In genomic region chrIII:11689303-11689702, ce11 we compare ENCODE assay signal across 7 worm cellular contexts.
TF ChIP-seq lines count a peak whose summit lies in the region.

No protein-coding gene starts in this region.

TF ChIP-seq in whole organism, L1 larva, 84 proteins besides CTCF, POLR2A, EP300 and RAD21 (continues in another document):
- TF ChIP-seq dpl-1 (GFP tag; optimal IDR thresholded peaks at IDR 0.05; lab: Kevin White, UChicago), result peak; percentile 11 to 17 (median 16)
- TF ChIP-seq pax-3 (tag; optimal IDR thresholded peaks at IDR 0.05; lab: Kevin White, UChicago), result peak; percentile 21
- peak; percentile 45 for TF ChIP-seq skn-1 (tag; optimal IDR thresholded peaks at IDR 0.05; lab: Kevin White, UChicago)
- no peak for TF ChIP-seq unc-98 (GFP tag; IDR thresholded peaks at IDR 0.05; lab: Robert Waterston, UW)
- TF ChIP-seq jun-1 (tag; optimal IDR thresholded peaks at IDR 0.05; lab: Kevin White, UChicago), result peak; percentile 59
- peak in 1 of 2 experiments; percentile 80 for TF ChIP-seq lin-35 (GFP tag; optimal IDR thresholded peaks at IDR 0.05; lab: Kevin White, UChicago)
- TF ChIP-seq nhr-20 (tag; optimal IDR thresholded peaks at IDR 0.05; lab: Kevin White, UChicago), result peak; percentile 77
- no peak for TF ChIP-seq ces-1 (GFP tag; optimal IDR thresholded peaks at IDR 0.05; lab: Kevin White, UChicago)
- peak; percentile 37 for TF ChIP-seq mep-1 (tag; optimal IDR thresholded peaks at IDR 0.05; lab: Kevin White, UChicago)
- TF ChIP-seq nhr-77 (tag; optimal IDR thresholded peaks at IDR 0.05; lab: Kevin White, UChicago), result peak; percentile 65
- no peak for TF ChIP-seq zag-1 (tag; optimal IDR thresholded peaks at IDR 0.05; lab: Kevin White, UChicago)
- TF ChIP-seq egl-27 (tag; optimal IDR thresholded peaks at IDR 0.05; lab: Kevin White, UChicago), result peak in 1 of 2 experiments; percentile 33
- peak in 1 of 2 experiments; percentile 35 for TF ChIP-seq mdl-1 (tag; optimal IDR thresholded peaks at IDR 0.05; lab: Kevin White, UChicago)

TF ChIP-seq in whole organism, L2 larva, 48 proteins besides CTCF, POLR2A, EP300 and RAD21 (continues in another document):
- peak; percentile 74 for TF ChIP-seq F13H6.1 (tag; optimal IDR thresholded peaks at IDR 0.05; lab: Kevin White, UChicago)
- no peak for TF ChIP-seq ztf-11 (tag; optimal IDR thresholded peaks at IDR 0.05; lab: Kevin White, UChicago)
- TF ChIP-seq peb-1 (tag; optimal IDR thresholded peaks at IDR 0.05; lab: Kevin White, UChicago), result no peak
- peak; percentile 57 for TF ChIP-seq nhr-25 (tag; optimal IDR thresholded peaks at IDR 0.05; lab: Kevin White, UChicago)
- peak; percentile 90 for TF ChIP-seq crh-2 (tag; optimal IDR thresholded peaks at IDR 0.05; lab: Kevin White, UChicago)
- TF ChIP-seq R02D3.7 (tag; optimal IDR thresholded peaks at IDR 0.05; lab: Kevin White, UChicago), result no peak
- peak; percentile 70 for TF ChIP-seq blmp-1 (tag; optimal IDR thresholded peaks at IDR 0.05; lab: Kevin White, UChicago; ENCODE audit: insufficient read depth)
- TF ChIP-seq ztf-4 (tag; optimal IDR thresholded peaks at IDR 0.05; lab: Kevin White, UChicago), result peak; percentile 9
- peak in 1 of 2 experiments; percentile 57 for TF ChIP-seq lsy-2 (tag; optimal IDR thresholded peaks at IDR 0.05; lab: Kevin White, UChicago)
- TF ChIP-seq nhr-21 (tag; optimal IDR thresholded peaks at IDR 0.05; lab: Kevin White, UChicago), result peak; percentile 53
- no peak for TF ChIP-seq mbf-1 (tag; optimal IDR thresholded peaks at IDR 0.05; lab: Kevin White, UChicago)
- peak; percentile 14 for TF ChIP-seq nhr-6 (tag; optimal IDR thresholded peaks at IDR 0.05; lab: Kevin White, UChicago)
- TF ChIP-seq gmeb-1 (tag; optimal IDR thresholded peaks at IDR 0.05; lab: Kevin White, UChicago), result peak; percentile 67

TF ChIP-seq in whole organism, L3 larva, 47 proteins besides CTCF, POLR2A, EP300 and RAD21 (continues in another document):
- peak; percentile 67 for TF ChIP-seq nhr-23 (tag; optimal IDR thresholded peaks at IDR 0.05; lab: Kevin White, UChicago)
- TF ChIP-seq egl-27 (tag; optimal IDR thresholded peaks at IDR 0.05; lab: Kevin White, UChicago), result peak; percentile 41
- TF ChIP-seq fkh-2 (tag; optimal IDR thresholded peaks at IDR 0.05; lab: Kevin White, UChicago), result no peak
- peak; percentile 32 for TF ChIP-seq nhr-43 (tag; optimal IDR thresholded peaks at IDR 0.05; lab: Kevin White, UChicago; ENCODE audit: poor library complexity, severe bottlenecking)
- peak; percentile 92 for TF ChIP-seq jun-1 (tag; optimal IDR thresholded peaks at IDR 0.05; lab: Kevin White, UChicago)
- peak; percentile 96 for TF ChIP-seq elt-2 (tag; optimal IDR thresholded peaks at IDR 0.05; lab: Kevin White, UChicago)
- peak; percentile 90 for TF ChIP-seq pqm-1 (tag; optimal IDR thresholded peaks at IDR 0.05; lab: Kevin White, UChicago)
- TF ChIP-seq lin-15B (tag; optimal IDR thresholded peaks at IDR 0.05; lab: Kevin White, UChicago), result peak; percentile 8
- TF ChIP-seq lin-39 (tag; optimal IDR thresholded peaks at IDR 0.05; lab: Kevin White, UChicago), result no peak
- no peak for TF ChIP-seq elt-1 (tag; optimal IDR thresholded peaks at IDR 0.05; lab: Kevin White, UChicago)
- TF ChIP-seq sea-2 (GFP tag; optimal IDR thresholded peaks at IDR 0.05; lab: Kevin White, UChicago), result no peak
- peak; percentile 3 for TF ChIP-seq ama-1 (optimal IDR thresholded peaks at IDR 0.05; lab: Kevin White, UChicago)
- no peak for TF ChIP-seq mml-1 (tag; optimal IDR thresholded peaks at IDR 0.05; lab: Kevin White, UChicago)

TF ChIP-seq in whole organism, L4 larva, 104 proteins besides CTCF, POLR2A, EP300 and RAD21 (continues in another document):
- TF ChIP-seq ceh-28 (tag; optimal IDR thresholded peaks at IDR 0.05; lab: Kevin White, UChicago) (no peak), hlh-11 (tag; optimal IDR thresholded peaks at IDR 0.05; lab: Kevin White, UChicago) (peak; percentile 94), dmd-6 (GFP tag; IDR thresholded peaks at IDR 0.05; lab: Robert Waterston, UW) (peak; percentile 88), nhr-10 (tag; optimal IDR thresholded peaks at IDR 0.05; lab: Kevin White, UChicago) (peak; percentile 81), attf-4 (tag; optimal IDR thresholded peaks at IDR 0.05; lab: Kevin White, UChicago) (no peak), daf-8 (GFP tag; IDR thresholded peaks at IDR 0.05; lab: Robert Waterston, UW) (no peak), F37D6.2 (tag; optimal IDR thresholded peaks at IDR 0.05; lab: Kevin White, UChicago) (no peak), sdz-12 (GFP tag; optimal IDR thresholded peaks at IDR 0.05; lab: Kevin White, UChicago) (no peak), lir-3 (tag; optimal IDR thresholded peaks at IDR 0.05; lab: Kevin White, UChicago) (no peak), nhr-77 (tag; optimal IDR thresholded peaks at IDR 0.05; lab: Kevin White, UChicago) (peak; percentile 79), daf-12 (tag; optimal IDR thresholded peaks at IDR 0.05; lab: Kevin White, UChicago) (no peak), nhr-25 (tag; optimal IDR thresholded peaks at IDR 0.05; lab: Kevin White, UChicago; ENCODE audit: borderline replicate concordance, insufficient read depth) (no peak), T26A8.4 (GFP tag; IDR thresholded peaks at IDR 0.05; lab: Robert Waterston, UW) (0 out of 2 replicates have a peak, but pooled peaks have one; percentile 35), mep-1 (tag; optimal IDR thresholded peaks at IDR 0.05; lab: Kevin White, UChicago) (peak; percentile 82)

TF ChIP-seq in whole organism, late embryonic, 69 proteins besides CTCF, POLR2A, EP300 and RAD21:
- TF ChIP-seq elt-2 (tag; optimal IDR thresholded peaks at IDR 0.05; lab: Kevin White, UChicago) (peak; percentile 90), dve-1 (tag; optimal IDR thresholded peaks at IDR 0.05; lab: Kevin White, UChicago) (peak; percentile 8), fkh-6 (tag; optimal IDR thresholded peaks at IDR 0.05; lab: Kevin White, UChicago) (no peak), T23F11.4 (GFP tag; optimal IDR thresholded peaks at IDR 0.05; lab: Kevin White, UChicago) (no peak), ets-4 (tag; optimal IDR thresholded peaks at IDR 0.05; lab: Kevin White, UChicago) (no peak), ceh-31 (tag; optimal IDR thresholded peaks at IDR 0.05; lab: Kevin White, UChicago) (no peak), pqm-1 (tag; optimal IDR thresholded peaks at IDR 0.05; lab: Kevin White, UChicago) (peak; percentile 29), ceh-6 (GFP tag; optimal IDR thresholded peaks at IDR 0.05; lab: Kevin White, UChicago) (no peak), nfya-1 (tag; optimal IDR thresholded peaks at IDR 0.05; lab: Kevin White, UChicago) (peak; percentile 27)
TF ChIP-seq in whole organism, late embryonic: peak in this region for 4.

TF ChIP-seq in whole organism, mixed stage, embryonic, 35 proteins besides CTCF, POLR2A, EP300 and RAD21:
- TF ChIP-seq elt-1 (tag; optimal IDR thresholded peaks at IDR 0.05; lab: Kevin White, UChicago; ENCODE audit: borderline replicate concordance, insufficient read depth) (peak; percentile 78), ztf-11 (tag; optimal IDR thresholded peaks at IDR 0.05; lab: Kevin White, UChicago) (no peak), lin-13 (tag; optimal IDR thresholded peaks at IDR 0.05; lab: Kevin White, UChicago) (no peak), elt-3 (tag; optimal IDR thresholded peaks at IDR 0.05; lab: Kevin White, UChicago) (peak; percentile 68)

TF ChIP-seq in whole organism, young adult, 124 proteins besides CTCF, POLR2A, EP300 and RAD21 (continues in another document):
- no peak for TF ChIP-seq hlh-12 (tag; optimal IDR thresholded peaks at IDR 0.05; lab: Kevin White, UChicago)
- TF ChIP-seq gei-17 (GFP tag; optimal IDR thresholded peaks at IDR 0.05; lab: Kevin White, UChicago), result no peak
- TF ChIP-seq ztf-26 (tag; optimal IDR thresholded peaks at IDR 0.05; lab: Kevin White, UChicago), result peak; percentile 9
- peak; percentile 20; the same call in 1 of the 2 replicates for TF ChIP-seq lin-26 (GFP tag; IDR thresholded peaks at IDR 0.05; lab: Robert Waterston, UW)
- peak; percentile 95 for TF ChIP-seq atf-7 (tag; optimal IDR thresholded peaks at IDR 0.05; lab: Kevin White, UChicago)
- TF ChIP-seq attf-5 (GFP tag; optimal IDR thresholded peaks at IDR 0.05; lab: Kevin White, UChicago), result peak; percentile 59
- TF ChIP-seq tbp1 (GFP tag; optimal IDR thresholded peaks at IDR 0.05; lab: Kevin White, UChicago), result peak; percentile 11
- peak; percentile 60 for TF ChIP-seq lin-40 (tag; optimal IDR thresholded peaks at IDR 0.05; lab: Kevin White, UChicago)
- peak; percentile 96 for TF ChIP-seq nhr-80 (tag; optimal IDR thresholded peaks at IDR 0.05; lab: Kevin White, UChicago)
- TF ChIP-seq xnd-1 (tag; optimal IDR thresholded peaks at IDR 0.05; lab: Kevin White, UChicago), result no peak
- TF ChIP-seq lin-54 (GFP tag; optimal IDR thresholded peaks at IDR 0.05; lab: Kevin White, UChicago), result peak; percentile 29
- TF ChIP-seq K11D2.4 (GFP tag; IDR thresholded peaks at IDR 0.05; lab: Robert Waterston, UW), result peak; percentile 36; the same call in 1 of the 2 replicates
- TF ChIP-seq somi-1 (GFP tag; optimal IDR thresholded peaks at IDR 0.05; lab: Kevin White, UChicago), result peak; percentile 27
- peak; percentile 11 for TF ChIP-seq ztf-22 (GFP tag; optimal IDR thresholded peaks at IDR 0.05; lab: Kevin White, UChicago)
- TF ChIP-seq dox-1 (GFP tag; IDR thresholded peaks at IDR 0.05; lab: Robert Waterston, UW), result peak; percentile 44; the same call in 1 of the 2 replicates
- TF ChIP-seq hmg-1.2 (GFP tag; IDR thresholded peaks at IDR 0.05; lab: Robert Waterston, UW), result peak; percentile 49; the same call in 1 of the 2 replicates
- peak; percentile 59 for TF ChIP-seq ztf-3 (GFP tag; optimal IDR thresholded peaks at IDR 0.05; lab: Kevin White, UChicago)
- peak; percentile 27 for TF ChIP-seq nhr-90 (tag; optimal IDR thresholded peaks at IDR 0.05; lab: Kevin White, UChicago)
- TF ChIP-seq hlh-26 (GFP tag; conservative IDR thresholded peaks at IDR 0.05; lab: Robert Waterston, UW), result no peak
- TF ChIP-seq nfyb-1 (GFP tag; IDR thresholded peaks at IDR 0.05; lab: Robert Waterston, UW), result peak; percentile 39; the same call in 1 of the 2 replicates
- no peak for TF ChIP-seq cebp-1 (GFP tag; IDR thresholded peaks at IDR 0.05; lab: Robert Waterston, UW)
- TF ChIP-seq cebp-1 (tag; optimal IDR thresholded peaks at IDR 0.05; lab: Kevin White, UChicago), result peak; percentile 70
- TF ChIP-seq Y79H2A.3 (GFP tag; conservative IDR thresholded peaks at IDR 0.05; lab: Robert Waterston, UW), result no peak
- TF ChIP-seq F52B5.7 (tag; optimal IDR thresholded peaks at IDR 0.05; lab: Kevin White, UChicago), result no peak
- no peak for TF ChIP-seq rpc-1 (optimal IDR thresholded peaks at IDR 0.05; lab: Kevin White, UChicago)
- TF ChIP-seq rpc-1 (tag; optimal IDR thresholded peaks at IDR 0.05; lab: Kevin White, UChicago), result no peak
- peak; percentile 17; the same call in 1 of the 2 replicates for TF ChIP-seq Y56A3A.18 (GFP tag; IDR thresholded peaks at IDR 0.05; lab: Robert Waterston, UW)
- TF ChIP-seq F22D6.2 (tag; optimal IDR thresholded peaks at IDR 0.05; lab: Kevin White, UChicago), result peak; percentile 5
- TF ChIP-seq lin-35 (GFP tag; optimal IDR thresholded peaks at IDR 0.05; lab: Kevin White, UChicago), result peak in 1 of 3 experiments; percentile 10
- peak; percentile 27 for TF ChIP-seq ZK185.1 (tag; optimal IDR thresholded peaks at IDR 0.05; lab: Kevin White, UChicago; ENCODE audit: poor library complexity, severe bottlenecking)
